Worm (Caenorhabditis elegans): ENCODE results near the gene cdc-25.3.

DNA sequence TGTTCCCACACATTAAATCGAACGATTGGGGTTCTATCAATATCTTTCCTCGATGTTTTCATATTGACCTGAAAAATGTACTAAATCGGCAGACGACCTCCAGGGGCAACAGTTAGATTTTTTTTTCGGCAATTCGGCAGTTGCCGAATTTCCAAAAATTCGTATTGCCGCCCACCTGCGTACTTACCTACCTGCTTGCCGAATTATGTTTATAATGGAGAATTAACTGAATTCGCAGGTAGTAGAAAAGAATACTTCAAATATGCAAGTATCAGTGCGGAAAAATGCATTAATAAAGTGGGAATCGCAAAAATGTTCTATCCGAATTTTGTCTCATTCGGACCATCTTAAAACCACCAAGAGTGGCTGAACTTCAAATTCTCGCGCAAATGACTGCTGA, 48.1 kb downstream of the cdc-25.3 start:
- TF ChIP-seq egl-27 (tag; optimal IDR thresholded peaks at IDR 0.05) (no peak), ztf-4 (tag; optimal IDR thresholded peaks at IDR 0.05) (no peak), lin-15B (tag; optimal IDR thresholded peaks at IDR 0.05) (no peak), ztf-11 (tag; optimal IDR thresholded peaks at IDR 0.05) (no peak), lin-39 (tag; optimal IDR thresholded peaks at IDR 0.05) (no peak), fkh-2 (tag; optimal IDR thresholded peaks at IDR 0.05) (no peak), daf-12 (tag; optimal IDR thresholded peaks at IDR 0.05) (no peak), mdl-1 (tag; optimal IDR thresholded peaks at IDR 0.05) (no peak), unc-39 (tag; optimal IDR thresholded peaks at IDR 0.05) (no peak), sea-2 (GFP tag; optimal IDR thresholded peaks at IDR 0.05) (no peak), nhr-28 (tag; optimal IDR thresholded peaks at IDR 0.05) (no peak)

Data from whole organism, L3 larva.